Fruit fly (Drosophila melanogaster) whole organism, embryonic: ENCODE results near the gene CG1607.
A peak's percentile ranks its signal among the peaks of the same experiment; 100 is the strongest.

ENCODE experiments used
- B-H2 ChIP-seq: fragments of 200-800 bp; sonication (Bioruptor generic); optimal IDR thresholded peaks from 2 replicates; lab custom pipeline; 2018; ENCODE audit warnings: missing biosample characterization, mild to moderate bottlenecking, missing genetic modification characterization
- CG10147 ChIP-seq: fragments of 200-800 bp; sonication (Bioruptor generic); optimal IDR thresholded peaks from 2 replicates; lab custom pipeline; 2019; ENCODE audit warnings: missing biosample characterization, mild to moderate bottlenecking, missing genetic modification characterization, moderate library complexity
- CG10267 ChIP-seq: fragments of 200-800 bp; sonication (Bioruptor generic); optimal IDR thresholded peaks from 2 replicates; lab custom pipeline; 2018; ENCODE audit warnings: missing biosample characterization, mild to moderate bottlenecking, missing genetic modification characterization, moderate library complexity
- CG10431 ChIP-seq: fragments of 200-800 bp; sonication (Bioruptor generic); optimal IDR thresholded peaks from 3 replicates; lab custom pipeline; 2018; ENCODE audit warnings: missing biosample characterization, mild to moderate bottlenecking, missing genetic modification characterization
- CG10565 ChIP-seq: fragments of 200-800 bp; sonication (Bioruptor generic); optimal IDR thresholded peaks from 3 replicates; lab custom pipeline; 2016; ENCODE audit warnings: missing biosample characterization, mild to moderate bottlenecking, missing genetic modification characterization
- CG12155 ChIP-seq: fragments of 200-800 bp; sonication (Bioruptor generic); optimal IDR thresholded peaks from 3 replicates; lab custom pipeline; 2016; ENCODE audit warnings: missing biosample characterization, missing genetic modification characterization
- CG12744 ChIP-seq: fragments of 200-800 bp; sonication (Bioruptor generic); optimal IDR thresholded peaks from 2 replicates; lab custom pipeline; 2016; ENCODE audit warnings: missing biosample characterization, missing genetic modification characterization
- CG13296 ChIP-seq: fragments of 200-800 bp; sonication (Bioruptor generic); optimal IDR thresholded peaks from 3 replicates; lab custom pipeline; 2018; ENCODE audit warnings: missing biosample characterization, mild to moderate bottlenecking, missing genetic modification characterization
- CG14050 ChIP-seq: fragments of 200-800 bp; sonication (Bioruptor generic); IDR thresholded peaks from 3 replicates; pipeline ENCODE4 v1.3.6; 2022; ENCODE audit warnings: missing biosample characterization, missing genetic modification characterization
- CG17912 ChIP-seq: fragments of 200-800 bp; sonication (Bioruptor generic); optimal IDR thresholded peaks from 2 replicates; lab custom pipeline; 2018; ENCODE audit warnings: missing biosample characterization, mild to moderate bottlenecking, missing genetic modification characterization
- CG18619 ChIP-seq: fragments of 200-800 bp; sonication (Bioruptor generic); optimal IDR thresholded peaks from 3 replicates; lab custom pipeline; 2017; ENCODE audit warnings: missing biosample characterization, mild to moderate bottlenecking, missing genetic modification characterization
- CG2116 ChIP-seq: fragments of 200-800 bp; sonication (Bioruptor generic); optimal IDR thresholded peaks from 3 replicates; lab custom pipeline; 2018; ENCODE audit warnings: missing biosample characterization, mild to moderate bottlenecking, missing genetic modification characterization
- CG2199 ChIP-seq: fragments of 200-800 bp; sonication (Bioruptor generic); IDR thresholded peaks from 3 replicates; pipeline ENCODE4 v1.3.6; 2022; ENCODE audit warnings: missing biosample characterization, missing genetic modification characterization
- CG3065 ChIP-seq: fragments of 200-800 bp; sonication (Bioruptor generic); optimal IDR thresholded peaks from 2 replicates; lab custom pipeline; 2016; ENCODE audit warnings: missing biosample characterization, missing genetic modification characterization
- CG31441 ChIP-seq: fragments of 200-800 bp; sonication (Bioruptor generic); IDR thresholded peaks from 2 replicates; pipeline ENCODE4 v1.3.6; 2022; ENCODE audit warnings: missing biosample characterization, missing genetic modification characterization
- CG4328 ChIP-seq: fragments of 200-800 bp; sonication (Bioruptor generic); optimal IDR thresholded peaks from 3 replicates; lab custom pipeline; 2017; ENCODE audit warnings: missing biosample characterization, missing genetic modification reagents, missing genetic modification characterization
- CG4707 ChIP-seq: fragments of 200-800 bp; sonication (Bioruptor generic); optimal IDR thresholded peaks from 2 replicates; lab custom pipeline; 2018; ENCODE audit warnings: missing biosample characterization, mild to moderate bottlenecking, missing genetic modification characterization, moderate library complexity
- CG5953 ChIP-seq: fragments of 200-800 bp; sonication (Bioruptor generic); IDR thresholded peaks from 2 replicates; pipeline ENCODE4 v1.3.6; 2022; ENCODE audit warnings: missing biosample characterization, missing genetic modification characterization
- CG6683 ChIP-seq: fragments of 200-800 bp; sonication (Bioruptor generic); optimal IDR thresholded peaks from 2 replicates; lab custom pipeline; 2017; ENCODE audit warnings: missing biosample characterization, mild to moderate bottlenecking, missing genetic modification characterization, missing genetic modification reagents
- CrebB ChIP-seq: fragments of 200-800 bp; sonication (Bioruptor generic); optimal IDR thresholded peaks from 3 replicates; lab custom pipeline; 2018; ENCODE audit warnings: missing biosample characterization, mild to moderate bottlenecking, missing genetic modification characterization
- D19A ChIP-seq: fragments of 200-800 bp; optimal IDR thresholded peaks from 3 replicates; lab custom pipeline; 2019; ENCODE audit warnings: missing biosample characterization, mild to moderate bottlenecking, missing genetic modification characterization, moderate library complexity
- Dbx ChIP-seq: fragments of 200-800 bp; sonication (Bioruptor generic); IDR thresholded peaks from 3 replicates; pipeline ENCODE4 v1.3.6; 2022; ENCODE audit warnings: missing biosample characterization, missing genetic modification characterization
- E2f1 ChIP-seq: fragments of 200-800 bp; sonication (Bioruptor generic); IDR thresholded peaks from 2 replicates; pipeline ENCODE4 v1.3.6; 2022; ENCODE audit warnings: missing biosample characterization, missing genetic modification characterization
- Ets97D ChIP-seq: fragments of 200-800 bp; sonication (Bioruptor generic); optimal IDR thresholded peaks from 3 replicates; lab custom pipeline; 2016; ENCODE audit warnings: missing biosample characterization, missing genetic modification characterization
- Fer3 ChIP-seq: fragments of 200-800 bp; sonication (Bioruptor generic); optimal IDR thresholded peaks from 2 replicates; lab custom pipeline; 2018; ENCODE audit warnings: missing biosample characterization, mild to moderate bottlenecking, missing genetic modification characterization, moderate library complexity
- HHEX ChIP-seq: fragments of 200-800 bp; sonication (Bioruptor generic); optimal IDR thresholded peaks from 3 replicates; lab custom pipeline; 2017; ENCODE audit warnings: missing biosample characterization, mild to moderate bottlenecking, missing genetic modification characterization, missing genetic modification reagents
- Kr ChIP-seq: fragments of 200-800 bp; sonication (Bioruptor generic); optimal IDR thresholded peaks from 2 replicates; lab custom pipeline; 2017; ENCODE audit warnings: missing biosample characterization, mild to moderate bottlenecking, missing genetic modification characterization
- NC2α ChIP-seq: fragments of 200-800 bp; sonication (Bioruptor generic); optimal IDR thresholded peaks from 2 replicates; lab custom pipeline; 2016; ENCODE audit warnings: missing biosample characterization, missing genetic modification characterization
- NK7.1 ChIP-seq: fragments of 200-800 bp; sonication (Bioruptor generic); optimal IDR thresholded peaks from 3 replicates; lab custom pipeline; 2016; ENCODE audit warnings: missing biosample characterization, missing genetic modification characterization
- Optix ChIP-seq: fragments of 200-800 bp; sonication (Bioruptor generic); IDR thresholded peaks from 3 replicates; pipeline ENCODE4 v1.3.6; 2022; ENCODE audit warnings: missing biosample characterization, missing genetic modification characterization
- Ssrp ChIP-seq: fragments of 200-800 bp; sonication (Bioruptor generic); optimal IDR thresholded peaks from 2 replicates; lab custom pipeline; 2018; ENCODE audit warnings: missing biosample characterization, mild to moderate bottlenecking, missing genetic modification characterization, moderate library complexity
- Xbp1 ChIP-seq: fragments of 200-800 bp; sonication (Bioruptor generic); optimal IDR thresholded peaks from 3 replicates; lab custom pipeline; 2016; ENCODE audit warnings: missing biosample characterization, mild to moderate bottlenecking, missing genetic modification characterization
- ci ChIP-seq: fragments of 200-800 bp; sonication (Bioruptor generic); IDR thresholded peaks from 3 replicates; pipeline ENCODE4 v1.3.6; 2022; ENCODE audit warnings: missing biosample characterization, missing genetic modification characterization
- disco-r ChIP-seq: fragments of 200-800 bp; sonication (Bioruptor generic); optimal IDR thresholded peaks from 2 replicates; lab custom pipeline; 2016; ENCODE audit warnings: missing biosample characterization, missing genetic modification characterization
- ems ChIP-seq: fragments of 200-800 bp; sonication (Bioruptor generic); optimal IDR thresholded peaks from 3 replicates; lab custom pipeline; 2016; ENCODE audit warnings: missing biosample characterization, missing genetic modification characterization
- fd64A ChIP-seq: fragments of 200-800 bp; sonication (Bioruptor generic); optimal IDR thresholded peaks from 3 replicates; lab custom pipeline; 2018; ENCODE audit warnings: missing biosample characterization, mild to moderate bottlenecking, missing genetic modification characterization
- fd96Cb ChIP-seq: fragments of 200-800 bp; sonication (Bioruptor generic); optimal IDR thresholded peaks from 2 replicates; lab custom pipeline; 2018; ENCODE audit warnings: missing biosample characterization, mild to moderate bottlenecking, missing genetic modification characterization, moderate library complexity
- fu2 ChIP-seq: fragments of 200-800 bp; sonication (Bioruptor generic); optimal IDR thresholded peaks from 2 replicates; lab custom pipeline; 2016; ENCODE audit warnings: missing biosample characterization, missing genetic modification characterization
- jing ChIP-seq: fragments of 200-800 bp; sonication (Bioruptor generic); optimal IDR thresholded peaks from 2 replicates; lab custom pipeline; 2018; ENCODE audit warnings: missing biosample characterization, mild to moderate bottlenecking, missing genetic modification characterization
- klu ChIP-seq: fragments of 200-800 bp; sonication (Bioruptor generic); IDR thresholded peaks from 2 replicates; pipeline ENCODE4 v1.3.6; 2022; ENCODE audit warnings: missing biosample characterization, missing genetic modification characterization
- lab ChIP-seq: fragments of 200-800 bp; sonication (Bioruptor generic); optimal IDR thresholded peaks from 3 replicates; lab custom pipeline; 2017; ENCODE audit warnings: missing biosample characterization, missing genetic modification characterization, mild to moderate bottlenecking, moderate library complexity, missing genetic modification reagents
- mam ChIP-seq: fragments of 200-800 bp; sonication (Bioruptor generic); optimal IDR thresholded peaks from 3 replicates; lab custom pipeline; 2016; ENCODE audit warnings: missing biosample characterization, missing genetic modification characterization
- pan ChIP-seq, 4 experiments: fragments of >200 bp in 3 of 4; fragments of 200-800 bp in 1 of 4; sonication (Bioruptor generic) in 1 of 4; optimal IDR thresholded peaks in 3 of 4; IDR thresholded peaks in 1 of 4; 2 replicates each; pipeline versions ENCODE4 v1.3.6 to Lab custom; 2017 to 2022; ENCODE audit warnings: missing biosample characterization in 2 of 4, missing genetic modification characterization in 2 of 4, mixed read lengths in 1 of 4
- prd ChIP-seq, 3 experiments: fragments of >200 bp in 2 of 3; fragments of 200-800 bp in 1 of 3; sonication (Bioruptor generic) in 1 of 3; optimal IDR thresholded peaks in 2 of 3; IDR thresholded peaks in 1 of 3; 2 replicates in 2 of 3; 3 replicates in 1 of 3; pipeline versions ENCODE4 v1.3.6 to Lab custom; 2017 to 2022; ENCODE audit warnings: missing biosample characterization in 1 of 3, missing genetic modification characterization in 1 of 3
- sr ChIP-seq: fragments of 200-800 bp; sonication (Bioruptor generic); IDR thresholded peaks from 3 replicates; pipeline ENCODE4 v1.3.6; 2022; ENCODE audit warnings: missing biosample characterization, missing genetic modification characterization
- toy ChIP-seq: fragments of 200-800 bp; sonication (Bioruptor generic); IDR thresholded peaks from 2 replicates; pipeline ENCODE4 v1.3.6; 2022; ENCODE audit warnings: missing biosample characterization, missing genetic modification characterization
- wek ChIP-seq: fragments of 200-800 bp; sonication (Bioruptor generic); optimal IDR thresholded peaks from 3 replicates; lab custom pipeline; 2018; ENCODE audit warnings: missing biosample characterization, mild to moderate bottlenecking, missing genetic modification characterization, moderate library complexity
- wor ChIP-seq: fragments of 200-800 bp; sonication (Bioruptor generic); IDR thresholded peaks from 2 replicates; pipeline ENCODE4 v1.3.6; 2022; ENCODE audit warnings: missing biosample characterization, missing genetic modification characterization
- zfh1 ChIP-seq: fragments of 200-800 bp; sonication (Bioruptor generic); IDR thresholded peaks from 3 replicates; pipeline ENCODE4 v1.3.6; 2022; ENCODE audit warnings: missing biosample characterization, missing genetic modification characterization
- zfh2 ChIP-seq: fragments of 200-800 bp; sonication (Bioruptor generic); optimal IDR thresholded peaks from 2 replicates; lab custom pipeline; 2016; ENCODE audit warnings: missing biosample characterization, missing genetic modification characterization

Gene CG1607

DNA sequence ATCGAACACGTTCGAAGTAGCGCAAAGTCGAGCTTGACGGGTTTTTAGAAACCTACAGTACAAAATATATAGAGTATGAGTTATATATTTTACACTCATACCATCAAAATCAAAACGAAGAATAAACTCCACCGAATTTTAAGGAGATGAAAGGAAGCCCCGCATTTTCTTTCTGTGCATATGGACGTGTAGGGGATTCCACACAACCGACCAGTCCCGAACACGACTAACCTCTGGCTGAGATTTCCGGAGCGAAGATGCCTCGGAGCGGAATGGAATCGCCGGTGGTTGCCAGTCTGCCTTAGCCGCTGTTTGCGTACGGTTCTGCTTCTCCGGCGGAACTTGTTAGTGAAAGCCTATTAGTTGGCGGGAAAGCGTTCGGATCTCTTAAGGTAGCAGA, 2.2 kb downstream of the CG1607 start:
- TF ChIP-seq zfh2 (GFP tag; lab: Kevin White, UChicago): peak; percentile 99
- no peak for TF ChIP-seq prd (optimal IDR thresholded peaks at IDR 0.05; lab: Kevin White, UChicago)
- TF ChIP-seq prd (GFP tag; IDR thresholded peaks at IDR 0.05; lab: Robert Waterston, UW): peak; percentile 99
- TF ChIP-seq CG10267 (tag; lab: Kevin White, UChicago): peak; percentile 90
- peak; percentile 97 for TF ChIP-seq HHEX (GFP tag; lab: Kevin White, UChicago)
- TF ChIP-seq ci (GFP tag; lab: Robert Waterston, UW): peak; percentile 97
- TF ChIP-seq CG10147 (GFP tag; lab: Kevin White, UChicago): peak; percentile 94
- peak; percentile 95 for TF ChIP-seq disco-r (GFP tag; lab: Kevin White, UChicago)
- TF ChIP-seq CG10565 (GFP tag; lab: Kevin White, UChicago): peak; percentile 80
- TF ChIP-seq CG2116 (GFP tag; lab: Kevin White, UChicago): peak; percentile 74
- TF ChIP-seq CG18619: peak; percentile 97
- TF ChIP-seq D19A: peak; percentile 94
- peak; percentile 95 for TF ChIP-seq sr (GFP tag; lab: Robert Waterston, UW)
- TF ChIP-seq CG12155: peak; percentile 97
- peak; percentile 99 for TF ChIP-seq ems (GFP tag; lab: Kevin White, UChicago)
- peak; percentile 94 for TF ChIP-seq CG13296
- TF ChIP-seq CG14050 (GFP tag; lab: Robert Waterston, UW): peak; percentile 95
- TF ChIP-seq CG4707 (GFP tag; lab: Kevin White, UChicago): peak; percentile 82
- peak; percentile 79 for TF ChIP-seq CG4328 (GFP tag; lab: Kevin White, UChicago)
- peak; percentile 97 for TF ChIP-seq CG12744 (GFP tag; lab: Kevin White, UChicago)
- peak; percentile 91 for TF ChIP-seq CG6683
- peak; percentile 99 for TF ChIP-seq mam (GFP tag; lab: Kevin White, UChicago)
- peak; percentile 98 for TF ChIP-seq zfh1 (GFP tag; lab: Robert Waterston, UW)
- TF ChIP-seq fu2 (GFP tag; lab: Kevin White, UChicago): peak; percentile 98
- peak; percentile 95 for TF ChIP-seq Fer3
- TF ChIP-seq Dbx: peak; percentile 98
- TF ChIP-seq CG17912: no peak
- TF ChIP-seq Optix (GFP tag; lab: Robert Waterston, UW): peak; percentile 97
- TF ChIP-seq NK7.1 (GFP tag; lab: Kevin White, UChicago): peak; percentile 98
- peak; percentile 96 for TF ChIP-seq jing (GFP tag; lab: Kevin White, UChicago)
- peak; percentile 98 for TF ChIP-seq Xbp1
- peak; percentile 96 for TF ChIP-seq NC2α (GFP tag; lab: Kevin White, UChicago)
- peak; percentile 95 for TF ChIP-seq klu
- TF ChIP-seq E2f1: peak; percentile 98
- no peak for TF ChIP-seq Kr (GFP tag; lab: Kevin White, UChicago)
- TF ChIP-seq fd96Cb: peak; percentile 96
- TF ChIP-seq toy (GFP tag; lab: Robert Waterston, UW): peak; percentile 94
- no peak for TF ChIP-seq pan (optimal IDR thresholded peaks at IDR 0.05; lab: Kevin White, UChicago)
- peak in 1 of 2 experiments; percentile 98 for TF ChIP-seq pan (GFP tag; optimal IDR thresholded peaks at IDR 0.05 in 1 of 2, IDR thresholded peaks at IDR 0.05 in 1 of 2)
- TF ChIP-seq CrebB: peak; percentile 94
- TF ChIP-seq CG2199: peak; percentile 97
- TF ChIP-seq fd64A (GFP tag; lab: Kevin White, UChicago): peak; percentile 86
- TF ChIP-seq wek (GFP tag; lab: Kevin White, UChicago): peak; percentile 86
- TF ChIP-seq Ssrp (tag; lab: Kevin White, UChicago): peak; percentile 96
- peak; percentile 92 for TF ChIP-seq CG3065 (GFP tag; lab: Kevin White, UChicago)
- TF ChIP-seq Ets97D: peak; percentile 92
- TF ChIP-seq CG10431 (GFP tag; lab: Kevin White, UChicago): peak; percentile 75
- TF ChIP-seq B-H2 (GFP tag; lab: Kevin White, UChicago): peak; percentile 60
- TF ChIP-seq lab (GFP tag; lab: Kevin White, UChicago): peak; percentile 98
- peak; percentile 98 for TF ChIP-seq CG31441 (GFP tag; lab: Robert Waterston, UW)
- peak; percentile 95 for TF ChIP-seq wor (GFP tag; lab: Robert Waterston, UW)
- peak; percentile 94 for TF ChIP-seq CG5953 (GFP tag; lab: Robert Waterston, UW)
